Fruit fly (Drosophila melanogaster) whole organism, embryonic: ENCODE results near the gene Gr61a.

Experiments used
- Asciz ChIP-seq: fragments of 200-800 bp; sonication (Bioruptor generic); optimal IDR thresholded peaks from 2 replicates; lab custom pipeline; 2017; ENCODE audit warnings: missing biosample characterization, mild to moderate bottlenecking, missing genetic modification characterization, missing genetic modification reagents
- CG10431 ChIP-seq: fragments of 200-800 bp; sonication (Bioruptor generic); optimal IDR thresholded peaks from 3 replicates; lab custom pipeline; 2018; ENCODE audit warnings: missing biosample characterization, mild to moderate bottlenecking, missing genetic modification characterization
- CG12219 ChIP-seq: fragments of 200-800 bp; sonication (Bioruptor generic); optimal IDR thresholded peaks from 3 replicates; lab custom pipeline; 2018; ENCODE audit warnings: missing biosample characterization, mild to moderate bottlenecking, missing genetic modification characterization
- CG12299 ChIP-seq: fragments of 200-800 bp; sonication (Bioruptor generic); optimal IDR thresholded peaks from 2 replicates; lab custom pipeline; 2018; ENCODE audit warnings: missing biosample characterization, mild to moderate bottlenecking, missing genetic modification characterization
- CG12942 ChIP-seq: fragments of 200-800 bp; sonication (Bioruptor generic); optimal IDR thresholded peaks from 3 replicates; lab custom pipeline; 2016; ENCODE audit warnings: missing biosample characterization, missing genetic modification characterization
- CG13624 ChIP-seq: fragments of 200-800 bp; sonication (Bioruptor generic); optimal IDR thresholded peaks from 2 replicates; lab custom pipeline; 2016; ENCODE audit warnings: missing biosample characterization, missing genetic modification characterization
- CG15011 ChIP-seq: fragments of 200-800 bp; sonication (Bioruptor generic); optimal IDR thresholded peaks from 3 replicates; lab custom pipeline; 2018; ENCODE audit warnings: missing biosample characterization, mild to moderate bottlenecking, missing genetic modification characterization
- CG15073 ChIP-seq: fragments of 200-800 bp; sonication (Bioruptor generic); optimal IDR thresholded peaks from 2 replicates; lab custom pipeline; 2016; ENCODE audit warnings: missing biosample characterization, missing genetic modification characterization
- CG15269 ChIP-seq: fragments of 200-800 bp; sonication (Bioruptor generic); optimal IDR thresholded peaks from 2 replicates; lab custom pipeline; 2018; ENCODE audit warnings: missing biosample characterization, mild to moderate bottlenecking, missing genetic modification characterization, moderate library complexity
- CG17568 ChIP-seq: fragments of 200-800 bp; sonication (Bioruptor generic); optimal IDR thresholded peaks from 2 replicates; lab custom pipeline; 2018; ENCODE audit warnings: missing biosample characterization, mild to moderate bottlenecking, missing genetic modification characterization, moderate library complexity
- CG2116 ChIP-seq: fragments of 200-800 bp; sonication (Bioruptor generic); optimal IDR thresholded peaks from 3 replicates; lab custom pipeline; 2018; ENCODE audit warnings: missing biosample characterization, mild to moderate bottlenecking, missing genetic modification characterization
- CG2129 ChIP-seq: fragments of 200-800 bp; sonication (Bioruptor generic); IDR thresholded peaks from 2 replicates; pipeline ENCODE4 v1.3.6; 2022; ENCODE audit warnings: missing biosample characterization, missing genetic modification characterization; ENCODE audit not compliant: partially characterized antibody
- CG30020 ChIP-seq: fragments of 200-800 bp; optimal IDR thresholded peaks from 2 replicates; lab custom pipeline; 2019; ENCODE audit warnings: missing biosample characterization, mild to moderate bottlenecking, missing genetic modification characterization, moderate library complexity
- CG4328 ChIP-seq: fragments of 200-800 bp; sonication (Bioruptor generic); optimal IDR thresholded peaks from 3 replicates; lab custom pipeline; 2017; ENCODE audit warnings: missing biosample characterization, missing genetic modification reagents, missing genetic modification characterization
- CG5953 ChIP-seq: fragments of 200-800 bp; sonication (Bioruptor generic); IDR thresholded peaks from 2 replicates; pipeline ENCODE4 v1.3.6; 2022; ENCODE audit warnings: missing biosample characterization, missing genetic modification characterization
- CG8281 ChIP-seq: fragments of 200-800 bp; sonication (Bioruptor generic); optimal IDR thresholded peaks from 2 replicates; lab custom pipeline; 2018; ENCODE audit warnings: missing biosample characterization, mild to moderate bottlenecking, missing genetic modification characterization, moderate library complexity
- CG8944 ChIP-seq: fragments of 200-800 bp; sonication (Bioruptor generic); optimal IDR thresholded peaks from 3 replicates; lab custom pipeline; 2016; ENCODE audit warnings: missing biosample characterization, missing genetic modification characterization
- CG9437 ChIP-seq: fragments of 200-800 bp; sonication (Bioruptor generic); optimal IDR thresholded peaks from 2 replicates; lab custom pipeline; 2018; ENCODE audit warnings: missing biosample characterization, mild to moderate bottlenecking, missing genetic modification characterization
- Chrac-16 ChIP-seq: fragments of 200-800 bp; sonication (Bioruptor generic); optimal IDR thresholded peaks from 3 replicates; lab custom pipeline; 2016; ENCODE audit warnings: missing biosample characterization, missing genetic modification characterization
- Doc2 ChIP-seq: fragments of 200-800 bp; sonication (Bioruptor generic); IDR thresholded peaks from 2 replicates; pipeline ENCODE4 v1.3.6; 2022; ENCODE audit warnings: missing biosample characterization, missing genetic modification characterization
- HLH4C ChIP-seq: fragments of 200-800 bp; sonication (Bioruptor generic); IDR thresholded peaks from 3 replicates; pipeline ENCODE4 v1.3.6; 2022; ENCODE audit warnings: missing biosample characterization, missing genetic modification characterization; ENCODE audit not compliant: partially characterized antibody
- Max ChIP-seq: fragments of 200-800 bp; sonication (Bioruptor generic); optimal IDR thresholded peaks from 2 replicates; lab custom pipeline; 2016; ENCODE audit warnings: missing biosample characterization, mild to moderate bottlenecking, missing genetic modification characterization
- Neu2 ChIP-seq: fragments of 200-800 bp; sonication (Bioruptor generic); optimal IDR thresholded peaks from 3 replicates; lab custom pipeline; 2016; ENCODE audit warnings: missing biosample characterization, missing genetic modification characterization, borderline replicate concordance
- Nf-YA ChIP-seq: fragments of 200-800 bp; sonication (Bioruptor generic); IDR thresholded peaks from 2 replicates; pipeline ENCODE4 v1.3.6; 2022; ENCODE audit warnings: missing biosample characterization, missing genetic modification characterization
- Oaz ChIP-seq: fragments of 200-800 bp; sonication (Bioruptor generic); IDR thresholded peaks from 2 replicates; pipeline ENCODE4 v1.3.6; 2022; ENCODE audit warnings: missing biosample characterization, missing genetic modification characterization
- Opbp ChIP-seq: fragments of 200-800 bp; sonication (Bioruptor generic); IDR thresholded peaks from 3 replicates; pipeline ENCODE4 v1.3.6; 2022; ENCODE audit warnings: missing biosample characterization, missing genetic modification characterization; ENCODE audit not compliant: partially characterized antibody
- al ChIP-seq: fragments of 200-800 bp; sonication (Bioruptor generic); IDR thresholded peaks from 2 replicates; pipeline ENCODE4 v1.3.6; 2022; ENCODE audit warnings: missing biosample characterization, missing genetic modification characterization
- bab2 ChIP-seq: fragments of 200-800 bp; sonication (Bioruptor generic); optimal IDR thresholded peaks from 2 replicates; lab custom pipeline; 2016; ENCODE audit warnings: missing biosample characterization, missing genetic modification characterization
- bigmax ChIP-seq: fragments of 200-800 bp; sonication (Bioruptor generic); optimal IDR thresholded peaks from 2 replicates; lab custom pipeline; 2018; ENCODE audit warnings: missing biosample characterization, mild to moderate bottlenecking, missing genetic modification characterization
- crol ChIP-seq: fragments of 200-800 bp; sonication (Bioruptor generic); IDR thresholded peaks from 2 replicates; pipeline ENCODE4 v1.3.6; 2022; ENCODE audit warnings: missing biosample characterization, missing genetic modification characterization
- crp ChIP-seq, 2 experiments: fragments of 200-800 bp; sonication (Bioruptor generic); optimal IDR thresholded peaks; 2 replicates in 1 of 2; 3 replicates in 1 of 2; lab custom pipeline; 2017; ENCODE audit warnings: missing biosample characterization in 2 of 2, missing genetic modification characterization in 2 of 2, mild to moderate bottlenecking in 1 of 2, moderate library complexity in 1 of 2
- da ChIP-seq: fragments of 200-800 bp; sonication (Bioruptor generic); optimal IDR thresholded peaks from 2 replicates; lab custom pipeline; 2016; ENCODE audit warnings: missing biosample characterization, missing genetic modification characterization
- eve ChIP-seq, 2 experiments: fragments of >200 bp; optimal IDR thresholded peaks; 2 replicates each; lab custom pipeline; 2017; ENCODE audit warnings: missing biosample characterization in 2 of 2, missing genetic modification characterization in 2 of 2
- fu2 ChIP-seq: fragments of 200-800 bp; sonication (Bioruptor generic); optimal IDR thresholded peaks from 2 replicates; lab custom pipeline; 2016; ENCODE audit warnings: missing biosample characterization, missing genetic modification characterization
- gcm2 ChIP-seq: fragments of 200-800 bp; sonication (Bioruptor generic); optimal IDR thresholded peaks from 2 replicates; lab custom pipeline; 2016; ENCODE audit warnings: missing biosample characterization, missing genetic modification characterization
- her ChIP-seq: fragments of 200-800 bp; sonication (Bioruptor generic); optimal IDR thresholded peaks from 2 replicates; lab custom pipeline; 2016; ENCODE audit warnings: missing biosample characterization, missing genetic modification characterization
- inv ChIP-seq: fragments of 200-800 bp; sonication (Bioruptor generic); IDR thresholded peaks from 2 replicates; pipeline ENCODE4 v1.3.6; 2022; ENCODE audit warnings: missing biosample characterization, missing genetic modification characterization; ENCODE audit not compliant: partially characterized antibody
- kay ChIP-seq: fragments of 200-800 bp; sonication (Bioruptor generic); optimal IDR thresholded peaks from 2 replicates; lab custom pipeline; 2016; ENCODE audit warnings: missing biosample characterization, missing genetic modification characterization
- lab ChIP-seq: fragments of 200-800 bp; sonication (Bioruptor generic); optimal IDR thresholded peaks from 3 replicates; lab custom pipeline; 2017; ENCODE audit warnings: missing biosample characterization, missing genetic modification characterization, mild to moderate bottlenecking, moderate library complexity, missing genetic modification reagents
- nau ChIP-seq: fragments of 200-800 bp; sonication (Bioruptor generic); optimal IDR thresholded peaks from 3 replicates; lab custom pipeline; 2017; ENCODE audit warnings: missing biosample characterization, mild to moderate bottlenecking, missing genetic modification characterization, missing genetic modification reagents
- pros ChIP-seq: fragments of 200-800 bp; sonication (Bioruptor generic); optimal IDR thresholded peaks from 3 replicates; lab custom pipeline; 2019; ENCODE audit warnings: missing biosample characterization, mild to moderate bottlenecking, missing genetic modification characterization, moderate library complexity
- pzg ChIP-seq: fragments of 200-800 bp; sonication (Bioruptor generic); optimal IDR thresholded peaks from 3 replicates; lab custom pipeline; 2018; ENCODE audit warnings: missing biosample characterization, mild to moderate bottlenecking, missing genetic modification characterization, moderate library complexity
- ranshi ChIP-seq: fragments of 200-800 bp; sonication (Bioruptor generic); IDR thresholded peaks from 2 replicates; pipeline ENCODE4 v1.3.6; 2022; ENCODE audit warnings: missing biosample characterization, missing genetic modification characterization
- ro ChIP-seq: fragments of 200-800 bp; sonication (Bioruptor generic); IDR thresholded peaks from 2 replicates; pipeline ENCODE4 v1.3.6; 2022; ENCODE audit warnings: missing biosample characterization, missing genetic modification characterization
- trem ChIP-seq: fragments of 200-800 bp; optimal IDR thresholded peaks from 3 replicates; lab custom pipeline; 2019; ENCODE audit warnings: missing biosample characterization, mild to moderate bottlenecking, missing genetic modification characterization, moderate library complexity
- twi ChIP-seq: fragments of 200-800 bp; optimal IDR thresholded peaks from 2 replicates; lab custom pipeline; 2019; ENCODE audit warnings: missing biosample characterization, mild to moderate bottlenecking, missing genetic modification characterization, moderate library complexity
- tx ChIP-seq: fragments of 200-800 bp; sonication (Bioruptor generic); optimal IDR thresholded peaks from 2 replicates; lab custom pipeline; 2016; ENCODE audit warnings: missing biosample characterization, missing genetic modification characterization
- yki ChIP-seq: fragments of >200 bp; optimal IDR thresholded peaks from 3 replicates; lab custom pipeline; 2018
- z ChIP-seq: fragments of 200-800 bp; sonication (Bioruptor generic); IDR thresholded peaks from 3 replicates; pipeline ENCODE4 v1.3.6; 2022; ENCODE audit warnings: missing biosample characterization, missing genetic modification characterization
- zfh1 ChIP-seq: fragments of 200-800 bp; sonication (Bioruptor generic); IDR thresholded peaks from 3 replicates; pipeline ENCODE4 v1.3.6; 2022; ENCODE audit warnings: missing biosample characterization, missing genetic modification characterization

Gene Gr61a

DNA sequence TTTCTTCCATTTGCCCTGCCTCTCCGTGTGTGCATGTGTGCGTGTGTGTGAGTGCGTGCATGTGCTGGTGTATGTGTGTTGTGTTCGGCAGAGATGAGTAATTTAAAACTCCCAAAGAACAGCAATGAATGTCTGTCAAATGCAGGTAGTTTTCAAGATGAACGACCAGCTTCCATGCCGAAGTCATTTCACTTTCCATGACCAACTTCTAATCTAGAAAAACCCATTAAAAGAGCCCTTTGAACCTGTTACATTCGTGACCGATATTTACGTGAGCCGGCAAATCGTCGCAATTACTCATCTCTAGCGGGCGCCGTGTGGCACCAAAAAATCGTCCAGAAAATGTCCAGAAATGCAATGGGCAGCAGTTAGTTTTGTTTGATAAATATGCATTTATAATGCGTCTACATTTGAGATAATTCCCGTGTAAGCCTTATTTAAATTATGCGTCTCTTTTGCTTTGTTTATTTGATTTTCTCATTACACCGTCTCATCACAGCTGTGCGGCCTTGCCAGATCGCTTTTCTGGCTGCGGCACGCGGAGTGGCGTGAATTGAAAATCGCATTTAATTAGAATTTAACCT is 31.2 kb downstream of the Gr61a start (continued):
- TF ChIP-seq Max (peak; percentile 38), eve (GFP tag; optimal IDR thresholded peaks at IDR 0.05; lab: Kevin White, UChicago) (no peak), lab (GFP tag; lab: Kevin White, UChicago) (peak; percentile 30), bigmax (GFP tag; lab: Kevin White, UChicago) (no peak), inv (GFP tag; lab: Robert Waterston, UW) (peak; percentile 80), CG2116 (GFP tag; lab: Kevin White, UChicago) (peak; percentile 47), Nf-YA (GFP tag; lab: Robert Waterston, UW) (no peak), CG8281 (tag; lab: Kevin White, UChicago) (no peak), tx (GFP tag; lab: Kevin White, UChicago) (peak; percentile 34), CG15011 (GFP tag; lab: Kevin White, UChicago) (no peak), Oaz (no peak), Doc2 (no peak), CG4328 (GFP tag; lab: Kevin White, UChicago) (no peak), Chrac-16 (GFP tag; lab: Kevin White, UChicago) (peak; percentile 42), nau (no peak), CG9437 (peak; percentile 55), CG13624 (GFP tag; lab: Kevin White, UChicago) (peak; percentile 66), gcm2 (no peak), z (GFP tag; lab: Robert Waterston, UW) (no peak), CG8944 (GFP tag; lab: Kevin White, UChicago) (peak; percentile 59), CG12219 (no peak), CG15073 (GFP tag; lab: Kevin White, UChicago) (no peak), twi (peak; percentile 15), crp (GFP tag; optimal IDR thresholded peaks at IDR 0.05; lab: Kevin White, UChicago) (peak in 1 of 2 experiments; percentile 71), fu2 (peak; percentile 44), pzg (peak; percentile 30), CG10431 (GFP tag; lab: Kevin White, UChicago) (no peak), crol (no peak), pros (GFP tag; lab: Kevin White, UChicago) (no peak), yki (lab: Kevin White, UChicago) (no peak), her (GFP tag; lab: Kevin White, UChicago) (peak; percentile 86), Opbp (GFP tag; lab: Robert Waterston, UW) (no peak; the same call in 2 of the 3 replicates), CG5953 (GFP tag; lab: Robert Waterston, UW) (no peak), ro (GFP tag; lab: Robert Waterston, UW) (no peak), CG17568 (no peak), CG30020 (tag; lab: Kevin White, UChicago) (peak; percentile 32), trem (peak; percentile 7), ranshi (GFP tag; lab: Robert Waterston, UW) (peak; percentile 26; the same call in 1 of the 2 replicates), Neu2 (peak; percentile 99), CG12299 (tag; lab: Kevin White, UChicago) (no peak), CG15269 (tag; lab: Kevin White, UChicago) (peak; percentile 18), CG12942 (peak; percentile 11), da (peak; percentile 24), bab2 (GFP tag; lab: Kevin White, UChicago) (peak; percentile 38), kay (peak; percentile 27), CG2129 (GFP tag; lab: Robert Waterston, UW) (peak; percentile 64), HLH4C (GFP tag; lab: Robert Waterston, UW) (peak; percentile 75), al (peak; percentile 41; the same call in 1 of the 2 replicates), zfh1 (GFP tag; lab: Robert Waterston, UW) (0 out of 3 replicates have a peak, but pooled peaks have one; percentile 34), Asciz (GFP tag; lab: Kevin White, UChicago) (no peak)
